Worm (Caenorhabditis elegans) whole organism, L3 larva: ENCODE results near the gene dcaf-1.

Experiments used
- R02D3.7 ChIP-seq: fragments of 150-350 bp; optimal IDR thresholded peaks from 2 replicates; lab custom pipeline; 2014; ENCODE audit warnings: missing biosample characterization, missing genetic modification characterization
- ama-1 ChIP-seq: fragments of 150-350 bp; optimal IDR thresholded peaks from 2 replicates; lab custom pipeline; 2018
- ceh-28 ChIP-seq: fragments of 150-350 bp; optimal IDR thresholded peaks from 2 replicates; lab custom pipeline; 2014; ENCODE audit warnings: missing biosample characterization, missing genetic modification reagents, missing genetic modification characterization
- ceh-9 ChIP-seq: sonication (generic microtip); optimal IDR thresholded peaks from 2 replicates; lab custom pipeline; 2018; ENCODE audit warnings: missing biosample characterization, missing genetic modification characterization
- mml-1 ChIP-seq: fragments of 150-350 bp; sonication (generic microtip); optimal IDR thresholded peaks from 3 replicates; lab custom pipeline; 2014; ENCODE audit warnings: missing biosample characterization, missing genetic modification characterization
- nhr-237 ChIP-seq: fragments of 150-350 bp; optimal IDR thresholded peaks from 2 replicates; lab custom pipeline; 2014; ENCODE audit warnings: missing biosample characterization, missing genetic modification characterization
- snpc-4 ChIP-seq: fragments of 150-350 bp; optimal IDR thresholded peaks from 2 replicates; lab custom pipeline; 2014; ENCODE audit warnings: missing biosample characterization, missing genetic modification characterization

- TF ChIP-seq ama-1: no peak
- TF ChIP-seq ceh-9 (tag; lab: Kevin White, UChicago): no peak
- TF ChIP-seq R02D3.7 (tag; lab: Kevin White, UChicago): no peak
- no peak for TF ChIP-seq ceh-28 (tag; lab: Kevin White, UChicago)
- no peak for TF ChIP-seq snpc-4
- no peak for TF ChIP-seq nhr-237
- TF ChIP-seq mml-1: no peak
These were observed 57.8 kb downstream of the dcaf-1 start, which contains the start of gene srm-3 for ce11 chrIV:9648682-9649081.
